Fruit fly (Drosophila melanogaster) whole organism, embryonic: ENCODE data around the gene cd.

Source experiments
- ATbp ChIP-seq: fragments of 200-800 bp; sonication (Bioruptor generic); optimal IDR thresholded peaks from 2 replicates; lab custom pipeline; 2017; ENCODE audit warnings: missing biosample characterization, mild to moderate bottlenecking, missing genetic modification characterization, missing genetic modification reagents
- Adf1 ChIP-seq: fragments of 200-800 bp; sonication (Bioruptor generic); IDR thresholded peaks from 2 replicates; pipeline ENCODE4 v1.3.6; 2022; ENCODE audit warnings: missing biosample characterization, missing genetic modification characterization
- CG11085 ChIP-seq: fragments of 200-800 bp; sonication (Bioruptor generic); IDR thresholded peaks from 2 replicates; pipeline ENCODE4 v1.3.6; 2022; ENCODE audit warnings: missing biosample characterization, missing genetic modification characterization
- CG11398 ChIP-seq: fragments of 200-800 bp; sonication (Bioruptor generic); optimal IDR thresholded peaks from 2 replicates; lab custom pipeline; 2016; ENCODE audit warnings: missing biosample characterization, missing genetic modification characterization
- CG12071 ChIP-seq: fragments of 200-800 bp; sonication (Bioruptor generic); optimal IDR thresholded peaks from 3 replicates; lab custom pipeline; 2018; ENCODE audit warnings: missing biosample characterization, mild to moderate bottlenecking, missing genetic modification characterization
- CG13287 ChIP-seq: fragments of 200-800 bp; sonication (Bioruptor generic); IDR thresholded peaks from 2 replicates; pipeline ENCODE4 v1.3.6; 2022; ENCODE audit warnings: missing biosample characterization, missing genetic modification characterization; ENCODE audit not compliant: partially characterized antibody
- CG13424 ChIP-seq: fragments of 200-800 bp; sonication (Bioruptor generic); optimal IDR thresholded peaks from 2 replicates; lab custom pipeline; 2019; ENCODE audit warnings: missing biosample characterization, mild to moderate bottlenecking, missing genetic modification characterization, moderate library complexity
- CG15073 ChIP-seq: fragments of 200-800 bp; sonication (Bioruptor generic); optimal IDR thresholded peaks from 2 replicates; lab custom pipeline; 2016; ENCODE audit warnings: missing biosample characterization, missing genetic modification characterization
- CG15479 ChIP-seq: fragments of 200-800 bp; sonication (Bioruptor generic); optimal IDR thresholded peaks from 3 replicates; lab custom pipeline; 2019; ENCODE audit warnings: missing biosample characterization, mild to moderate bottlenecking, missing genetic modification characterization, moderate library complexity
- CG1602 ChIP-seq: fragments of 200-800 bp; sonication (Bioruptor generic); optimal IDR thresholded peaks from 3 replicates; lab custom pipeline; 2016; ENCODE audit warnings: missing biosample characterization, missing genetic modification characterization
- CG1603 ChIP-seq: fragments of 200-800 bp; sonication (Bioruptor generic); optimal IDR thresholded peaks from 2 replicates; lab custom pipeline; 2019; ENCODE audit warnings: missing biosample characterization, mild to moderate bottlenecking, missing genetic modification characterization, moderate library complexity
- CG2199 ChIP-seq: fragments of 200-800 bp; sonication (Bioruptor generic); IDR thresholded peaks from 3 replicates; pipeline ENCODE4 v1.3.6; 2022; ENCODE audit warnings: missing biosample characterization, missing genetic modification characterization
- CG31224 ChIP-seq: fragments of 200-800 bp; sonication (Bioruptor generic); IDR thresholded peaks from 2 replicates; pipeline ENCODE4 v1.3.6; 2022; ENCODE audit warnings: missing biosample characterization, missing genetic modification characterization
- CG33557 ChIP-seq: fragments of 200-800 bp; sonication (Bioruptor generic); optimal IDR thresholded peaks from 2 replicates; lab custom pipeline; 2019; ENCODE audit warnings: missing biosample characterization, mild to moderate bottlenecking, missing genetic modification characterization, moderate library complexity
- CG4854 ChIP-seq: fragments of 200-800 bp; sonication (Bioruptor generic); optimal IDR thresholded peaks from 2 replicates; lab custom pipeline; 2016; ENCODE audit warnings: missing biosample characterization, missing genetic modification characterization, inconsistent platforms
- CG6683 ChIP-seq: fragments of 200-800 bp; sonication (Bioruptor generic); optimal IDR thresholded peaks from 2 replicates; lab custom pipeline; 2017; ENCODE audit warnings: missing biosample characterization, mild to moderate bottlenecking, missing genetic modification characterization, missing genetic modification reagents
- CG6689 ChIP-seq: fragments of 200-800 bp; sonication (Bioruptor generic); IDR thresholded peaks from 2 replicates; pipeline ENCODE4 v1.3.6; 2022; ENCODE audit warnings: missing biosample characterization, missing genetic modification characterization
- CG7556 ChIP-seq: fragments of 200-800 bp; sonication (Bioruptor generic); optimal IDR thresholded peaks from 2 replicates; lab custom pipeline; 2017; ENCODE audit warnings: missing biosample characterization, mild to moderate bottlenecking, missing genetic modification characterization
- CG8388 ChIP-seq: fragments of 200-800 bp; sonication (Bioruptor generic); optimal IDR thresholded peaks from 2 replicates; lab custom pipeline; 2019; ENCODE audit warnings: missing biosample characterization, mild to moderate bottlenecking, missing genetic modification characterization, moderate library complexity
- CG9797 ChIP-seq: fragments of 200-800 bp; sonication (Bioruptor generic); optimal IDR thresholded peaks from 3 replicates; lab custom pipeline; 2018; ENCODE audit warnings: missing biosample characterization, mild to moderate bottlenecking, missing genetic modification characterization
- CHES-1-like ChIP-seq: fragments of 200-800 bp; sonication (Bioruptor generic); optimal IDR thresholded peaks from 2 replicates; lab custom pipeline; 2016; ENCODE audit warnings: missing biosample characterization, missing genetic modification characterization
- D19A ChIP-seq: fragments of 200-800 bp; optimal IDR thresholded peaks from 3 replicates; lab custom pipeline; 2019; ENCODE audit warnings: missing biosample characterization, mild to moderate bottlenecking, missing genetic modification characterization, moderate library complexity
- Doc3 ChIP-seq: fragments of 200-800 bp; sonication (Bioruptor generic); IDR thresholded peaks from 3 replicates; pipeline ENCODE4 v1.3.6; 2022; ENCODE audit warnings: missing biosample characterization, missing genetic modification characterization; ENCODE audit not compliant: partially characterized antibody
- Jarid2 ChIP-seq: fragments of 200-800 bp; sonication (Bioruptor generic); optimal IDR thresholded peaks from 3 replicates; lab custom pipeline; 2017; ENCODE audit warnings: mild to moderate bottlenecking, missing biosample characterization, missing genetic modification reagents, missing genetic modification characterization
- MESR4 ChIP-seq: fragments of 200-800 bp; sonication (Bioruptor generic); optimal IDR thresholded peaks from 2 replicates; lab custom pipeline; 2018; ENCODE audit warnings: missing biosample characterization, mild to moderate bottlenecking, missing genetic modification characterization, moderate library complexity
- Ravus ChIP-seq: fragments of 200-800 bp; sonication (Bioruptor generic); IDR thresholded peaks from 2 replicates; pipeline ENCODE4 v1.3.6; 2022; ENCODE audit warnings: missing biosample characterization, missing genetic modification characterization
- Side ChIP-seq: fragments of 200-800 bp; sonication (Bioruptor generic); optimal IDR thresholded peaks from 2 replicates; lab custom pipeline; 2016; ENCODE audit warnings: missing biosample characterization, missing genetic modification characterization
- Ssrp ChIP-seq: fragments of 200-800 bp; sonication (Bioruptor generic); optimal IDR thresholded peaks from 2 replicates; lab custom pipeline; 2018; ENCODE audit warnings: missing biosample characterization, mild to moderate bottlenecking, missing genetic modification characterization, moderate library complexity
- Tbp ChIP-seq: fragments of >200 bp; optimal IDR thresholded peaks from 2 replicates; lab custom pipeline; 2018; ENCODE audit warnings: missing biosample characterization, missing genetic modification characterization
- Vsx1 ChIP-seq: fragments of 200-800 bp; sonication (Bioruptor generic); optimal IDR thresholded peaks from 2 replicates; lab custom pipeline; 2017; ENCODE audit warnings: missing biosample characterization, mild to moderate bottlenecking, missing genetic modification characterization, missing genetic modification reagents
- ap ChIP-seq: fragments of 200-800 bp; sonication (Bioruptor generic); IDR thresholded peaks from 2 replicates; pipeline ENCODE4 v1.3.6; 2022; ENCODE audit warnings: missing biosample characterization, missing genetic modification characterization
- ara ChIP-seq: fragments of 200-800 bp; sonication (Bioruptor generic); IDR thresholded peaks from 2 replicates; pipeline ENCODE4 v1.3.6; 2022; ENCODE audit warnings: missing biosample characterization, missing genetic modification characterization
- ase ChIP-seq: fragments of 200-800 bp; sonication (Bioruptor generic); IDR thresholded peaks from 3 replicates; pipeline ENCODE4 v1.3.6; 2022; ENCODE audit warnings: missing biosample characterization, missing genetic modification characterization
- cas ChIP-seq: fragments of 200-800 bp; sonication (Bioruptor generic); IDR thresholded peaks from 2 replicates; pipeline ENCODE4 v1.3.6; 2022; ENCODE audit warnings: missing biosample characterization, missing genetic modification characterization
- corto ChIP-seq: fragments of 200-800 bp; sonication (Bioruptor generic); optimal IDR thresholded peaks from 2 replicates; lab custom pipeline; 2016; ENCODE audit warnings: missing biosample characterization, mild to moderate bottlenecking, missing genetic modification characterization, moderate library complexity
- dysf ChIP-seq: fragments of 200-800 bp; sonication (Bioruptor generic); IDR thresholded peaks from 3 replicates; pipeline ENCODE4 v1.3.6; 2022; ENCODE audit warnings: missing biosample characterization, missing genetic modification characterization
- gce ChIP-seq: fragments of 200-800 bp; sonication (Bioruptor generic); IDR thresholded peaks from 3 replicates; pipeline ENCODE4 v1.3.6; 2022; ENCODE audit warnings: missing biosample characterization, missing genetic modification characterization
- her ChIP-seq: fragments of 200-800 bp; sonication (Bioruptor generic); optimal IDR thresholded peaks from 2 replicates; lab custom pipeline; 2016; ENCODE audit warnings: missing biosample characterization, missing genetic modification characterization
- jumu ChIP-seq: fragments of 200-800 bp; sonication (Bioruptor generic); optimal IDR thresholded peaks from 3 replicates; lab custom pipeline; 2016; ENCODE audit warnings: missing biosample characterization, missing genetic modification characterization
- lab ChIP-seq: fragments of 200-800 bp; sonication (Bioruptor generic); optimal IDR thresholded peaks from 3 replicates; lab custom pipeline; 2017; ENCODE audit warnings: missing biosample characterization, missing genetic modification characterization, mild to moderate bottlenecking, moderate library complexity, missing genetic modification reagents
- mld ChIP-seq: fragments of 200-800 bp; sonication (Bioruptor generic); IDR thresholded peaks from 3 replicates; pipeline ENCODE4 v1.3.6; 2022; ENCODE audit warnings: missing biosample characterization, missing genetic modification characterization; ENCODE audit not compliant: partially characterized antibody
- nom ChIP-seq: fragments of 200-800 bp; sonication (Bioruptor generic); optimal IDR thresholded peaks from 2 replicates; lab custom pipeline; 2017; ENCODE audit warnings: missing biosample characterization, missing genetic modification characterization, mild to moderate bottlenecking, moderate library complexity, missing genetic modification reagents
- otp ChIP-seq: fragments of 200-800 bp; sonication (Bioruptor generic); IDR thresholded peaks from 3 replicates; pipeline ENCODE4, ENCODE4 v1.3.6; 2022; ENCODE audit warnings: missing biosample characterization, missing genetic modification characterization
- pho ChIP-seq: fragments of 200-800 bp; sonication (Bioruptor generic); optimal IDR thresholded peaks from 2 replicates; lab custom pipeline; 2016; ENCODE audit warnings: missing biosample characterization, missing genetic modification characterization
- row ChIP-seq: fragments of 200-800 bp; sonication (Bioruptor generic); IDR thresholded peaks from 3 replicates; pipeline ENCODE4 v1.3.6; 2022; ENCODE audit warnings: missing biosample characterization, missing genetic modification characterization
- sens ChIP-seq: fragments of 200-800 bp; sonication (Bioruptor generic); peaks from one replicate; lab custom pipeline; 2016; ENCODE audit warnings: missing biosample characterization, missing genetic modification characterization
- slbo ChIP-seq: fragments of 200-800 bp; sonication (Bioruptor generic); IDR thresholded peaks from 2 replicates; pipeline ENCODE4 v1.3.6; 2022; ENCODE audit warnings: missing biosample characterization, missing genetic modification characterization
- slp2 ChIP-seq: fragments of 200-800 bp; sonication (Bioruptor generic); optimal IDR thresholded peaks from 2 replicates; lab custom pipeline; 2016; ENCODE audit warnings: missing biosample characterization, missing genetic modification characterization
- twi ChIP-seq: fragments of 200-800 bp; optimal IDR thresholded peaks from 2 replicates; lab custom pipeline; 2019; ENCODE audit warnings: missing biosample characterization, mild to moderate bottlenecking, missing genetic modification characterization, moderate library complexity
- wor ChIP-seq: fragments of 200-800 bp; sonication (Bioruptor generic); IDR thresholded peaks from 2 replicates; pipeline ENCODE4 v1.3.6; 2022; ENCODE audit warnings: missing biosample characterization, missing genetic modification characterization
- z ChIP-seq: fragments of 200-800 bp; sonication (Bioruptor generic); IDR thresholded peaks from 3 replicates; pipeline ENCODE4 v1.3.6; 2022; ENCODE audit warnings: missing biosample characterization, missing genetic modification characterization

The cd gene

DNA sequence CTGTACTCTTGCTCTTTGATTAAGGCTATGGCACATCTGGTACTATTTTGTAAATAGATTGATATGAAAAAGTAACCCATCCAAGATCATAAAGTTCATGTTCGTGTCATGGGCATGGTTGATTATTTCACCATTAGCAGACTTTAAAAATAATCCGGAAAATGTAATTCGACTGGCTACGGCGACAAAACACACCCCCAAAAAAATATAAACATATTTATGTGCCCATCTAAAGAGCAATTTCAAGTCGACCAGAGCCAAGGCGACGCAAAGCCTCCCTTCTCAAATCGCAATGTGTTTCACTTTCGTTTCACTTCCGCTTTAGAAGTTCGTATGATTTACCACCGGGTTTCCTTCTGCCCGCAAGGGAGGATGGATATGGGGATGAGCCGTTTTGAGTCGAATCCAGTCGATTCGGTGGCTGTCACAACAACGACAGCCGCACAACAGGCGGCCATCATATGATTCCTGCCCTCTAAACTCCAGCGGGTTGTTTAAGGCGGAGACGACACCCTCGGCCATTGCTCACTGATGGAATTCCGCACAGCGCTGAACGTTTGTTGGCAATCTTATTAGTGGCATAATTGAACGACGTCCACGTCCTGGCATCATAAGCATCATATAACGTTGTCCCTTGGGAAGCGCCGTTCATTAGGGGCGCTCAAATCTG is 24.3 kb downstream of the cd start (continued):
- TF ChIP-seq Ravus (GFP tag; lab: Robert Waterston, UW) (no peak), ara (GFP tag; lab: Robert Waterston, UW) (no peak), Side (GFP tag; lab: Kevin White, UChicago) (no peak), otp (GFP tag; lab: Robert Waterston, UW) (no peak), her (GFP tag; lab: Kevin White, UChicago) (no peak), jumu (GFP tag; lab: Kevin White, UChicago) (no peak), CG33557 (no peak), D19A (tag; lab: Kevin White, UChicago) (peak; percentile 94), CG2199 (GFP tag; lab: Robert Waterston, UW) (0 out of 3 replicates have a peak, but pooled peaks have one; percentile 39), wor (GFP tag; lab: Robert Waterston, UW) (no peak), z (GFP tag; lab: Robert Waterston, UW) (no peak), CG6689 (GFP tag; lab: Robert Waterston, UW) (no peak), mld (no peak), Ssrp (tag; lab: Kevin White, UChicago) (no peak), CG15479 (GFP tag; lab: Kevin White, UChicago) (no peak), ase (no peak), pho (GFP tag; lab: Kevin White, UChicago) (no peak), MESR4 (GFP tag; lab: Kevin White, UChicago) (no peak), Vsx1 (no peak), gce (GFP tag; lab: Robert Waterston, UW) (no peak), CG1602 (GFP tag; lab: Kevin White, UChicago) (no peak), CG13287 (GFP tag; lab: Robert Waterston, UW) (no peak), CG11398 (no peak), sens (GFP tag; lab: Kevin White, UChicago) (peak; percentile 42), CG8388 (GFP tag; lab: Kevin White, UChicago) (no peak), row (GFP tag; lab: Robert Waterston, UW) (peak; percentile 41), CG31224 (no peak), twi (tag; lab: Kevin White, UChicago) (no peak)

DNA sequence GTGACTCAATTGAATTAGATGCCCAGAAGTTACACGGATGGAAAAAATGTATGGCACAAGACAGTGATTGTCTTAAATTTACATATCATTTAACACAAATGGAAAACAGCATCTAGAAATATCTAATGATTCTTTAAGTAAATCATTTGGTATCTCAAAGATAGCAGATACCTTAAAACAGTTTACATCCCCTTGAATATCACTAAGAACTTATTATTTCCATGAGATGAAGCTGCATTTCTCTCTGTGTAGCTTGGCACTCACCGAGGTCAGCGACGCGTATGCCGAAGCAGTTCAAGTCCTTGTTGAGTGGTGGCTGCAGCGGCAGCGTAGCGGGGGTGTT is 24.8 kb downstream of the cd start:
- TF ChIP-seq CG4854 = no peak
- TF ChIP-seq lab = peak; percentile 36
- TF ChIP-seq dysf (GFP tag; lab: Robert Waterston, UW) = no peak; the same call in 2 of the 3 replicates
- no peak for TF ChIP-seq D19A (tag; lab: Kevin White, UChicago)
- TF ChIP-seq slp2 (GFP tag; lab: Kevin White, UChicago) = no peak
- peak; percentile 33 for TF ChIP-seq CG13424 (tag; lab: Kevin White, UChicago)
- no peak for TF ChIP-seq Doc3 (GFP tag; lab: Robert Waterston, UW)
- TF ChIP-seq CG1603 = peak; percentile 47
- TF ChIP-seq CHES-1-like (GFP tag; lab: Kevin White, UChicago) = no peak
- no peak for TF ChIP-seq ap (GFP tag; lab: Robert Waterston, UW)
- no peak for TF ChIP-seq Jarid2 (GFP tag; lab: Kevin White, UChicago)
- TF ChIP-seq nom (GFP tag; lab: Kevin White, UChicago) = no peak
- no peak for TF ChIP-seq cas (GFP tag; lab: Robert Waterston, UW)
- TF ChIP-seq CG11085 (GFP tag; lab: Robert Waterston, UW) = no peak
- TF ChIP-seq corto (GFP tag; lab: Kevin White, UChicago) = no peak
- no peak for TF ChIP-seq CG11398
- no peak for TF ChIP-seq CG6683 (GFP tag; lab: Kevin White, UChicago)
- TF ChIP-seq CG7556 = peak; percentile 46
- TF ChIP-seq CG12071 = peak; percentile 7
- TF ChIP-seq Tbp (GFP tag; lab: Kevin White, UChicago) = no peak
- TF ChIP-seq Adf1 (GFP tag; lab: Robert Waterston, UW) = no peak
- TF ChIP-seq ATbp (GFP tag; lab: Kevin White, UChicago) = peak; percentile 16
- no peak for TF ChIP-seq CG15073 (GFP tag; lab: Kevin White, UChicago)
- TF ChIP-seq slbo = 0 out of 2 replicates have a peak, but pooled peaks have one; percentile 18
- TF ChIP-seq CG9797 (GFP tag; lab: Kevin White, UChicago) = no peak
